Fruit fly (Drosophila melanogaster): ENCODE results near the gene CG43288.

- TF ChIP-seq CG11617 (GFP tag; optimal IDR thresholded peaks at IDR 0.05) (no peak), CG5204 (GFP tag; optimal IDR thresholded peaks at IDR 0.05) (no peak), tj (GFP tag; optimal IDR thresholded peaks at IDR 0.05) (no peak), Hr96 (GFP tag; optimal IDR thresholded peaks at IDR 0.05) (no peak), CG7045 (GFP tag; optimal IDR thresholded peaks at IDR 0.05) (no peak), Mnt (GFP tag; optimal IDR thresholded peaks at IDR 0.05) (no peak), bab1 (GFP tag; optimal IDR thresholded peaks at IDR 0.05) (no peak), ovo (GFP tag; optimal IDR thresholded peaks at IDR 0.05) (no peak), Crg-1 (GFP tag; optimal IDR thresholded peaks at IDR 0.05) (no peak), CG33017 (tag; optimal IDR thresholded peaks at IDR 0.05) (no peak)
These were observed 6.1 kb upstream of the CG43288 start for dm6 chrX:4206764-4207163.

Measured in whole organism, adult.